Worm (Caenorhabditis elegans): ENCODE measurements around the gene K02A2.1.

- no peak for TF ChIP-seq lin-39 (tag; optimal IDR thresholded peaks at IDR 0.05)
- no peak for TF ChIP-seq egl-27 (tag; optimal IDR thresholded peaks at IDR 0.05)
- no peak for TF ChIP-seq ztf-11 (tag; optimal IDR thresholded peaks at IDR 0.05)
- no peak for TF ChIP-seq mdl-1 (tag; optimal IDR thresholded peaks at IDR 0.05)
- TF ChIP-seq fos-1 (tag; optimal IDR thresholded peaks at IDR 0.05) = no peak
- TF ChIP-seq lin-13 (GFP tag; optimal IDR thresholded peaks at IDR 0.05) = no peak
- no peak for TF ChIP-seq unc-39 (tag; optimal IDR thresholded peaks at IDR 0.05)
- TF ChIP-seq nhr-11 (tag; optimal IDR thresholded peaks at IDR 0.05) = no peak
Measured at ce11 chrII:7419563-7419962, 15.5 kb upstream of the K02A2.1 start.

Measured in whole organism, L2 larva.